Fruit fly (Drosophila melanogaster): Measurements from ENCODE around the gene CG17597.

Gene CG17597

DNA sequence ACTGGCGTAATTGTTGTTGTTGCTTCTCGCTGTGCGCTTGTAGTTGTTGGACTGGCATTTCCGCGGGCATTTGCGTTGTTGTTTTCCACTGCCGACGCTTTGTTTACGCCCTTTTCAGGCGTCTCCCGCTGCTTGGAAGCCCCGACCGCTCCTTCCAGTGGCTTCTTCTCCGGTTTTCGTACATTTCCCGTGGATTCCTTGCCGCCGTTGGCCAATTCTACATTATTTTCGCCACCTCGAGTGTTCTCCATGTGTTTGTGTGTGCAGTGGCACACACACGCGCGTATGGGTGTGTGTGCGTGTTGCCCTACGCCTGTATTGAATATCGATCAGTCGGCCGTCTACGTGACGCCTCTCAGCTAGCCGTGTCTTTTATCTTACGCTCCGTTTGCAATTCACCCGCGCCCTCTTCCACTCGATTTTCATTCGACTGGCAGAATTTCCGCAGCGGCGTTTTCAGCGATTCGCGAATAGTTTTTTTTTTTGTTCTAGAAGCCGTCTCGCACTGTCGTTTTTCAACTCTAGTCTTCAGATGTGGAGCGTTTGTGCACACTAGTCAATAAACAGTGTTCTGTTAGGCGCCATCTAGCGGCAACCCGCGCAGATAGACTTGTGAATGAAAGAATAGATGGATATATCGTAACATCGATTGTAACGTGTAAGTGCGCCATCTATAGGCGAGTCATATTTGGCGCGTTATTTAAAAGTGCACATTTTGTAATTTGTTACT is 8.4 kb upstream of the CG17597 start, which contains the start of gene CG10600 (continued):
- TF ChIP-seq bowl (GFP tag; IDR thresholded peaks at IDR 0.05), result no peak
- no peak for TF ChIP-seq tio (GFP tag; optimal IDR thresholded peaks at IDR 0.05)
- peak; percentile 10 for TF ChIP-seq Ssrp (tag; optimal IDR thresholded peaks at IDR 0.05)
- TF ChIP-seq Jarid2 (GFP tag; optimal IDR thresholded peaks at IDR 0.05), result peak; percentile 60
- TF ChIP-seq CG10654 (GFP tag; optimal IDR thresholded peaks at IDR 0.05), result peak; percentile 75
- TF ChIP-seq CG11456 (GFP tag; IDR thresholded peaks at IDR 0.05), result peak; percentile 92
- TF ChIP-seq CG16779 (GFP tag; IDR thresholded peaks at IDR 0.05), result peak; percentile 74
- TF ChIP-seq CG14860 (GFP tag; IDR thresholded peaks at IDR 0.05; ENCODE audit: partially characterized antibody), result peak; percentile 76
- no peak for TF ChIP-seq z (GFP tag; IDR thresholded peaks at IDR 0.05)
- peak; percentile 99 for TF ChIP-seq Ets65A (GFP tag)
- TF ChIP-seq lbe (GFP tag; optimal IDR thresholded peaks at IDR 0.05), result peak; percentile 86
- TF ChIP-seq dimm (GFP tag; IDR thresholded peaks at IDR 0.05), result no peak
- peak; percentile 47 for TF ChIP-seq Nf-YB (GFP tag; optimal IDR thresholded peaks at IDR 0.05)
- TF ChIP-seq CG2889 (GFP tag; IDR thresholded peaks at IDR 0.05), result peak; percentile 39; the same call in 1 of the 3 replicates
- peak; percentile 90 for TF ChIP-seq Opbp (GFP tag; IDR thresholded peaks at IDR 0.05; ENCODE audit: partially characterized antibody)
- TF ChIP-seq odd (GFP tag; optimal IDR thresholded peaks at IDR 0.05), result peak; percentile 36
- TF ChIP-seq CG6254 (GFP tag; optimal IDR thresholded peaks at IDR 0.05), result peak; percentile 28
- TF ChIP-seq Dll (GFP tag; IDR thresholded peaks at IDR 0.05; ENCODE audit: partially characterized antibody), result peak; percentile 76
- TF ChIP-seq CG34224 (GFP tag; IDR thresholded peaks at IDR 0.05; ENCODE audit: partially characterized antibody), result peak; percentile 88; the same call in 2 of the 3 replicates
- peak; percentile 65 for TF ChIP-seq CG4328 (GFP tag; optimal IDR thresholded peaks at IDR 0.05)
- peak; percentile 42 for TF ChIP-seq Oli (tag; optimal IDR thresholded peaks at IDR 0.05)
- peak; percentile 83 for TF ChIP-seq NC2β (GFP tag; optimal IDR thresholded peaks at IDR 0.05)
- TF ChIP-seq usp (GFP tag; optimal IDR thresholded peaks at IDR 0.05), result no peak
- peak; percentile 87 for TF ChIP-seq shn (GFP tag; optimal IDR thresholded peaks at IDR 0.05)
- TF ChIP-seq Mes4 (GFP tag; optimal IDR thresholded peaks at IDR 0.05), result peak; percentile 72
- TF ChIP-seq CG1792 (GFP tag; optimal IDR thresholded peaks at IDR 0.05), result peak; percentile 81
- TF ChIP-seq CG17912 (GFP tag; optimal IDR thresholded peaks at IDR 0.05), result peak; percentile 83
- TF ChIP-seq CG2678 (tag; optimal IDR thresholded peaks at IDR 0.05), result no peak
- TF ChIP-seq CG13424 (tag; optimal IDR thresholded peaks at IDR 0.05), result peak; percentile 61
- peak; percentile 76 for TF ChIP-seq CG11085 (GFP tag; IDR thresholded peaks at IDR 0.05)
- TF ChIP-seq unc-4 (GFP tag; IDR thresholded peaks at IDR 0.05; ENCODE audit: partially characterized antibody), result peak; percentile 86
- peak; percentile 86 for TF ChIP-seq NfI (GFP tag; optimal IDR thresholded peaks at IDR 0.05)
- TF ChIP-seq sens-2 (GFP tag; IDR thresholded peaks at IDR 0.05), result no peak
- TF ChIP-seq Myb (GFP tag; optimal IDR thresholded peaks at IDR 0.05), result peak; percentile 85
- TF ChIP-seq exex (tag; optimal IDR thresholded peaks at IDR 0.05), result no peak
- TF ChIP-seq zf30C (GFP tag; optimal IDR thresholded peaks at IDR 0.05), result peak; percentile 12
- TF ChIP-seq gce (GFP tag; IDR thresholded peaks at IDR 0.05), result peak; percentile 56; the same call in 1 of the 3 replicates
- TF ChIP-seq zfh1 (GFP tag; IDR thresholded peaks at IDR 0.05), result peak; percentile 78
- peak; percentile 48 for TF ChIP-seq CG9727 (GFP tag; optimal IDR thresholded peaks at IDR 0.05)
- TF ChIP-seq D19B (GFP tag; optimal IDR thresholded peaks at IDR 0.05), result peak; percentile 45
- TF ChIP-seq Sry-δ (GFP tag; optimal IDR thresholded peaks at IDR 0.05), result peak; percentile 83
- peak; percentile 77 for TF ChIP-seq CG13123 (GFP tag; optimal IDR thresholded peaks at IDR 0.05)
- TF ChIP-seq wek (GFP tag; optimal IDR thresholded peaks at IDR 0.05), result peak; percentile 39
- no peak for TF ChIP-seq CG17568 (GFP tag; optimal IDR thresholded peaks at IDR 0.05)
- TF ChIP-seq CG13296 (GFP tag; optimal IDR thresholded peaks at IDR 0.05), result peak; percentile 65
- no peak for TF ChIP-seq Eip74EF (GFP tag; optimal IDR thresholded peaks at IDR 0.05)
- TF ChIP-seq CG9932 (GFP tag; IDR thresholded peaks at IDR 0.05), result peak; percentile 89
- TF ChIP-seq Pdp1 (GFP tag; optimal IDR thresholded peaks at IDR 0.05), result peak; percentile 84

Data from whole organism, embryonic.